Worm (Caenorhabditis elegans): ENCODE results near the gene T19H12.12.

DNA sequence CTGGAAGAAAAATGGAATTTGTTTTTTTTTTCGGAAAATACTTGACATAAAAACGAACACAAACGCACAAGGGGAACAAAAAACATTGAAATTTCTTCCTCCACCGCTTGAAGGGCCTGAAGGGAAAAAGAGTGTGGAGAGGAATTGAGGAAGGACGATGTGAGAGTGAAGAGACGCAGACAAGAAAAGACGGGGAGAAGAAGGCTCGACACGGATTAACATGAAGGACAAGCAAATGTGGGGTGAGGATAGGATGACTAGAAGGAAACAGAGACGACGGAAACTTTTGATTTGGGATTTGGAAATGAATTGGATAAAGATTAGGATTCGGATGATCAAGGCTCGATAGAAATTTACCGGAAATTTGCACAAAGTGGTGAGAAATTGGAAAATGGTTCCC lies 24.1 kb upstream of the T19H12.12 start:
- TF ChIP-seq him-1 (tag; optimal IDR thresholded peaks at IDR 0.05): no peak
- no peak for TF ChIP-seq W03F9.2 (tag; optimal IDR thresholded peaks at IDR 0.05)
- no peak for TF ChIP-seq dao-5 (tag; optimal IDR thresholded peaks at IDR 0.05)

Data from whole organism, L4/young adult.